Fruit fly (Drosophila melanogaster) Kc167 (cell line): ENCODE data around the gene CG5509.

ENCODE experiments used
- Sin3A ChIP-seq: fragments of >200 bp; optimal IDR thresholded peaks from 2 replicates; lab custom pipeline; 2018; ENCODE audit warnings: missing external identifiers
- h ChIP-seq: fragments of >200 bp; optimal IDR thresholded peaks from 3 replicates; lab custom pipeline; 2018; ENCODE audit warnings: missing external identifiers
- insv ChIP-seq: fragments of >200 bp; optimal IDR thresholded peaks from 3 replicates; lab custom pipeline; 2018; ENCODE audit warnings: missing external identifiers
- psq ChIP-seq: fragments of >200 bp; optimal IDR thresholded peaks from 2 replicates; lab custom pipeline; 2017; ENCODE audit warnings: missing external identifiers
- ttk ChIP-seq: sonication (Bioruptor generic); optimal IDR thresholded peaks from 2 replicates; lab custom pipeline; 2017; ENCODE audit warnings: missing external identifiers

dm6 chr3R:12429120-12429610 is 23.1 kb upstream of the CG5509 start, which contains the start of the genes CG5641 and CG5245:
- TF ChIP-seq h (lab: Kevin White, UChicago): no peak
- TF ChIP-seq psq (lab: Kevin White, UChicago): no peak
- TF ChIP-seq ttk (lab: Kevin White, UChicago): no peak
- no peak for TF ChIP-seq insv (lab: Kevin White, UChicago)
- TF ChIP-seq Sin3A: no peak
